Fruit fly (Drosophila melanogaster) whole organism: ENCODE results near the gene brat.

Source experiments
- EcR ChIP-seq, 2 experiments: fragments of >200 bp; optimal IDR thresholded peaks; 2 replicates each; lab custom pipeline; 2017; ENCODE audit warnings: missing biosample characterization in 2 of 2, missing genetic modification characterization in 2 of 2, missing genetic modification reagents in 2 of 2
- psq ChIP-seq: fragments of >200 bp; optimal IDR thresholded peaks from 2 replicates; lab custom pipeline; 2017

dm6 chr2L:19161307-19161999 is 27.8 kb downstream of the brat start:
- TF ChIP-seq psq (lab: Kevin White, UChicago), result no peak
- TF ChIP-seq EcR (GFP tag; optimal IDR thresholded peaks at IDR 0.05; lab: Kevin White, UChicago), result peak in 1 of 2 experiments; percentile 94
